Fruit fly (Drosophila melanogaster) whole organism, wandering third instar larva: Measurements from ENCODE around the gene sa.

Experiments used
- Abd-B ChIP-seq: fragments of >200 bp; optimal IDR thresholded peaks from 2 replicates; lab custom pipeline; 2017; ENCODE audit warnings: missing biosample characterization, missing genetic modification characterization
- CG32264 ChIP-seq: fragments of 200-800 bp; sonication (Bioruptor generic); optimal IDR thresholded peaks from 2 replicates; lab custom pipeline; 2016; ENCODE audit warnings: missing biosample characterization, missing genetic modification characterization
- Rel ChIP-seq, 2 experiments: fragments of 200-800 bp; sonication (Bioruptor generic) in 1 of 2; optimal IDR thresholded peaks; 2 replicates in 1 of 2; 3 replicates in 1 of 2; lab custom pipeline; 2016 to 2019; ENCODE audit warnings: mild to moderate bottlenecking in 2 of 2, missing biosample characterization in 2 of 2, missing genetic modification characterization in 2 of 2, moderate library complexity in 1 of 2
- br ChIP-seq: fragments of 200-800 bp; sonication (Bioruptor generic); optimal IDR thresholded peaks from 2 replicates; lab custom pipeline; 2016; ENCODE audit warnings: missing biosample characterization, missing genetic modification characterization
- brk ChIP-seq: fragments of 200-800 bp; sonication (Bioruptor generic); optimal IDR thresholded peaks from 2 replicates; lab custom pipeline; 2016; ENCODE audit warnings: missing biosample characterization, mild to moderate bottlenecking, missing genetic modification characterization
- lola ChIP-seq: fragments of >200 bp; optimal IDR thresholded peaks from 2 replicates; lab custom pipeline; 2017; ENCODE audit warnings: missing biosample characterization, missing genetic modification characterization
- pan ChIP-seq: fragments of >200 bp; optimal IDR thresholded peaks from 2 replicates; lab custom pipeline; 2017
- sage ChIP-seq: fragments of 200-800 bp; sonication (Bioruptor generic); optimal IDR thresholded peaks from 2 replicates; lab custom pipeline; 2016; ENCODE audit warnings: missing biosample characterization, mild to moderate bottlenecking, missing genetic modification characterization

- TF ChIP-seq Rel (GFP tag; optimal IDR thresholded peaks at IDR 0.05; lab: Kevin White, UChicago) (no peak), Rel (tag; optimal IDR thresholded peaks at IDR 0.05; lab: Kevin White, UChicago) (no peak), lola (no peak), sage (no peak), brk (GFP tag; lab: Kevin White, UChicago) (no peak), CG32264 (GFP tag; lab: Kevin White, UChicago) (no peak), pan (lab: Kevin White, UChicago) (no peak), Abd-B (GFP tag; lab: Kevin White, UChicago) (no peak), br (GFP tag; lab: Kevin White, UChicago) (no peak)
Measured at dm6 chr3L:21357383-21357782, 49.2 kb downstream of the sa start, which contains the start of gene CG32437.
